Worm (Caenorhabditis elegans): ENCODE results near the gene cyp-13A1.

DNA sequence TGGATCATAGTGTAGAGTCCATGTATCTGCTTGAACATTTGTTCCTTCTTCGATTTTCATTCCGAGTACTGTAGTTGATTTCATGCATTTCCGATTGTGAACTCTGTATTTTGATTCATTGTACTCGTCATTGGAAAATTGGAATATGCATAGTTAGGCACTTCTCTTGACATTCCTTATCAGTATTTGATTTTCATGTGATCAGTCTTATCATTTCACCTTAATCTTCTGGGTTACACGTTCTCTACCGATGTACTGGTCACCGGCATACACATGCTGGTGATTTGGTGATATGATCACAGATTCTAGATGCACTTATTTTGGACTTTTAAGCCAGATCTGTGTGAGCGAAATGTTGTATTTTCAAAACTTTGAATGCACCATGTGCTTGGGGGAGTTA is 9.4 kb upstream of the cyp-13A1 start:
- TF ChIP-seq ref-2 (tag; optimal IDR thresholded peaks at IDR 0.05) (no peak), pat-9 (tag; optimal IDR thresholded peaks at IDR 0.05) (no peak), fkh-6 (tag; optimal IDR thresholded peaks at IDR 0.05) (no peak), ztf-16 (tag; optimal IDR thresholded peaks at IDR 0.05) (no peak), ama-1 (optimal IDR thresholded peaks at IDR 0.05) (no peak), ceh-45 (GFP tag; IDR thresholded peaks at IDR 0.05) (no peak), fkh-10 (GFP tag; optimal IDR thresholded peaks at IDR 0.05) (no peak), tbx-2 (tag; optimal IDR thresholded peaks at IDR 0.05) (no peak), unc-86 (tag; optimal IDR thresholded peaks at IDR 0.05) (no peak)
